Worm (Caenorhabditis elegans) whole organism, L4 larva: ENCODE measurements around the gene srw-61.

Experiments
- lsy-2 ChIP-seq, 2 experiments: fragments of 150-350 bp in 1 of 2; sonication (generic microtip) in 1 of 2; optimal IDR thresholded peaks; 2 replicates each; lab custom pipeline; 2014 to 2017; ENCODE audit warnings: missing biosample characterization in 2 of 2, missing genetic modification characterization in 2 of 2
- nhr-28 ChIP-seq: fragments of 150-350 bp; optimal IDR thresholded peaks from 2 replicates; lab custom pipeline; 2014; ENCODE audit warnings: missing biosample characterization, missing genetic modification characterization
- nhr-6 ChIP-seq: fragments of 150-350 bp; optimal IDR thresholded peaks from 2 replicates; lab custom pipeline; 2014; ENCODE audit warnings: missing biosample characterization, missing genetic modification characterization
- ztf-11 ChIP-seq: fragments of 150-350 bp; optimal IDR thresholded peaks from 2 replicates; lab custom pipeline; 2014; ENCODE audit warnings: missing biosample characterization, missing genetic modification characterization

ce11 chrIV:16270955-16271354 is 32.5 kb upstream of the srw-61 start, which contains the start of gene F38C2.4:
- TF ChIP-seq lsy-2 (tag; optimal IDR thresholded peaks at IDR 0.05; lab: Kevin White, UChicago) (no peak), ztf-11 (no peak), nhr-28 (tag; lab: Kevin White, UChicago) (no peak), nhr-6 (tag; lab: Kevin White, UChicago) (no peak)
